Fruit fly (Drosophila melanogaster): Measurements from ENCODE around the gene CG4194.

CG4194 gene

DNA sequence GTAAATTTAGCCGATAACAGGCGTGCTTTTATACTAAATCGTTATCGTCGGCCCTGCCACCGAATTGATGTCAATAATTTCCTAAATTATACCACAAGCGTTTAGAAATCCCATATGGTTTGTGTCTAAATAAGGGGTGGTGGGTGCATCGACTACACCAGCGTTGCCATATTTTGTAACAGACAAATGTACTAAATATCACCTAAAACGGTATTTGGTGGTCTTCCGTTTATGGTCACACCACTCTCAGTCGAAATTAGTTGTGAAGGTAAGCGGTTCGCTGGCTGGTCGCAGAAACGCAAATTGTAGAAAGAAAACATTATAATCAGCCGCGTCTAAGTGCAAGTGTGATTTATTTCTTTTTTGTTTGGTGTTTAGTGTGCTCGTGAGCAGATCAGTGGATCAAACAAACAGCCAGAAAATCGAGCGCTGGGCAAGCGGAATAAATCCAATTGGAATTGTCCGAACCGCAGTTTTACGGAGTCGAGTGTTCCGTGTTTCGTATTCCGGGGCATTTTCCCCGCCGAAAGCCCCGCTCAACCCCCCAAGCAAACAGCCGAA, 12.1 kb downstream of the CG4194 start, which contains the start of the genes CG16903 and Unc-76 (continued):
- no peak for TF ChIP-seq pan (optimal IDR thresholded peaks at IDR 0.05)
- no peak for TF ChIP-seq pan (GFP tag; optimal IDR thresholded peaks at IDR 0.05 in 1 of 2, IDR thresholded peaks at IDR 0.05 in 1 of 2)
- no peak for TF ChIP-seq CG11093 (GFP tag; IDR thresholded peaks at IDR 0.05)
- TF ChIP-seq CG12299 (tag; optimal IDR thresholded peaks at IDR 0.05) = peak; percentile 51
- TF ChIP-seq CG6175 (GFP tag; IDR thresholded peaks at IDR 0.05) = no peak
- TF ChIP-seq ranshi (GFP tag; IDR thresholded peaks at IDR 0.05) = no peak
- TF ChIP-seq cwo (GFP tag; optimal IDR thresholded peaks at IDR 0.05) = no peak
- peak; percentile 34; the same call in 1 of the 2 replicates for TF ChIP-seq ssp (GFP tag; IDR thresholded peaks at IDR 0.05)
- peak; percentile 48 for TF ChIP-seq sd (tag; optimal IDR thresholded peaks at IDR 0.05)
- TF ChIP-seq MTF-1 (GFP tag; optimal IDR thresholded peaks at IDR 0.05; ENCODE audit: borderline replicate concordance) = peak; percentile 59
- TF ChIP-seq tio (GFP tag; optimal IDR thresholded peaks at IDR 0.05) = no peak
- TF ChIP-seq knrl (GFP tag; IDR thresholded peaks at IDR 0.05; ENCODE audit: partially characterized antibody) = peak; percentile 58; the same call in 1 of the 3 replicates
- TF ChIP-seq CG14667 (GFP tag; IDR thresholded peaks at IDR 0.05) = no peak
- peak; percentile 56; the same call in 1 of the 2 replicates for TF ChIP-seq Bgb (GFP tag; IDR thresholded peaks at IDR 0.05; ENCODE audit: partially characterized antibody)
- TF ChIP-seq CG4360 (GFP tag; IDR thresholded peaks at IDR 0.05) = no peak
- no peak for TF ChIP-seq tna (GFP tag; IDR thresholded peaks at IDR 0.05; ENCODE audit: partially characterized antibody)
- no peak for TF ChIP-seq Atf3 (GFP tag; optimal IDR thresholded peaks at IDR 0.05)
- peak; percentile 65 for TF ChIP-seq BEAF-32 (GFP tag; optimal IDR thresholded peaks at IDR 0.05)
- peak; percentile 9 for TF ChIP-seq CG17912 (GFP tag; optimal IDR thresholded peaks at IDR 0.05)
- TF ChIP-seq ab (GFP tag; optimal IDR thresholded peaks at IDR 0.05) = no peak
- TF ChIP-seq esg (GFP tag; conservative IDR thresholded peaks at IDR 0.05) = no peak
- peak; percentile 33 for TF ChIP-seq CG13424 (tag; optimal IDR thresholded peaks at IDR 0.05)
- peak; percentile 28 for TF ChIP-seq CG17186 (GFP tag; optimal IDR thresholded peaks at IDR 0.05)
- peak; percentile 38 for TF ChIP-seq CG15269 (tag; optimal IDR thresholded peaks at IDR 0.05)
- TF ChIP-seq ase (GFP tag; IDR thresholded peaks at IDR 0.05) = no peak
- no peak for TF ChIP-seq TFAM (GFP tag; optimal IDR thresholded peaks at IDR 0.05)
- no peak for TF ChIP-seq sima (GFP tag; optimal IDR thresholded peaks at IDR 0.05)
- no peak for TF ChIP-seq Ptx1 (GFP tag; IDR thresholded peaks at IDR 0.05)
- TF ChIP-seq Hand (GFP tag; optimal IDR thresholded peaks at IDR 0.05) = peak; percentile 38
- TF ChIP-seq CG8944 (GFP tag; optimal IDR thresholded peaks at IDR 0.05) = peak; percentile 1
- TF ChIP-seq MBD-R2 (GFP tag; IDR thresholded peaks at IDR 0.05) = peak; percentile 86
- peak; percentile 55; the same call in 1 of the 2 replicates for TF ChIP-seq unc-4 (GFP tag; IDR thresholded peaks at IDR 0.05; ENCODE audit: partially characterized antibody)
- TF ChIP-seq row (GFP tag; IDR thresholded peaks at IDR 0.05) = peak; percentile 29; the same call in 1 of the 3 replicates
- no peak for TF ChIP-seq CG18011 (GFP tag; optimal IDR thresholded peaks at IDR 0.05)
- no peak for TF ChIP-seq croc (GFP tag; conservative IDR thresholded peaks at IDR 0.05)
- no peak for TF ChIP-seq CG8281 (tag; optimal IDR thresholded peaks at IDR 0.05)
- TF ChIP-seq jigr1 (GFP tag; IDR thresholded peaks at IDR 0.05) = no peak
- no peak for TF ChIP-seq lov (optimal IDR thresholded peaks at IDR 0.05)
- TF ChIP-seq lov (GFP tag; IDR thresholded peaks at IDR 0.05) = no peak
- no peak for TF ChIP-seq hth (optimal IDR thresholded peaks at IDR 0.05)
- TF ChIP-seq Hey (tag; optimal IDR thresholded peaks at IDR 0.05) = no peak
- TF ChIP-seq CG12659 (GFP tag; optimal IDR thresholded peaks at IDR 0.05) = peak; percentile 91
- TF ChIP-seq Hr78 (GFP tag; optimal IDR thresholded peaks at IDR 0.05) = peak in 1 of 2 experiments; percentile 24
- TF ChIP-seq CG17612 (GFP tag; IDR thresholded peaks at IDR 0.05) = no peak
- no peak for TF ChIP-seq klu (GFP tag; IDR thresholded peaks at IDR 0.05)
- peak; percentile 67 for TF ChIP-seq CG13624 (GFP tag; optimal IDR thresholded peaks at IDR 0.05)
- TF ChIP-seq Aef1 (GFP tag; IDR thresholded peaks at IDR 0.05) = no peak
- peak in 1 of 2 experiments; percentile 68 for TF ChIP-seq Pdp1 (GFP tag; optimal IDR thresholded peaks at IDR 0.05)
